Fruit fly (Drosophila melanogaster) whole organism, embryonic: ENCODE results near the gene Tsf2.
A peak's percentile ranks its signal among the peaks of the same experiment; 100 is the strongest.

Experiments used
- Ada2b ChIP-seq: fragments of 200-800 bp; sonication (Bioruptor generic); IDR thresholded peaks from 2 replicates; pipeline ENCODE4 v1.3.6; 2022; ENCODE audit warnings: missing biosample characterization, missing genetic modification characterization
- Asciz ChIP-seq: fragments of 200-800 bp; sonication (Bioruptor generic); optimal IDR thresholded peaks from 2 replicates; lab custom pipeline; 2017; ENCODE audit warnings: missing biosample characterization, mild to moderate bottlenecking, missing genetic modification characterization, missing genetic modification reagents
- B-H2 ChIP-seq: fragments of 200-800 bp; sonication (Bioruptor generic); optimal IDR thresholded peaks from 2 replicates; lab custom pipeline; 2018; ENCODE audit warnings: missing biosample characterization, mild to moderate bottlenecking, missing genetic modification characterization
- BtbVII ChIP-seq: fragments of 200-800 bp; sonication (Bioruptor generic); optimal IDR thresholded peaks from 3 replicates; lab custom pipeline; 2017; ENCODE audit warnings: missing biosample characterization, mild to moderate bottlenecking, missing genetic modification characterization
- CG10147 ChIP-seq: fragments of 200-800 bp; sonication (Bioruptor generic); optimal IDR thresholded peaks from 2 replicates; lab custom pipeline; 2019; ENCODE audit warnings: missing biosample characterization, mild to moderate bottlenecking, missing genetic modification characterization, moderate library complexity
- CG10267 ChIP-seq: fragments of 200-800 bp; sonication (Bioruptor generic); optimal IDR thresholded peaks from 2 replicates; lab custom pipeline; 2018; ENCODE audit warnings: missing biosample characterization, mild to moderate bottlenecking, missing genetic modification characterization, moderate library complexity
- CG10321 ChIP-seq: fragments of 200-800 bp; sonication (Bioruptor generic); IDR thresholded peaks from 2 replicates; pipeline ENCODE4 v1.3.6; 2022; ENCODE audit warnings: missing biosample characterization, missing genetic modification characterization
- CG12155 ChIP-seq: fragments of 200-800 bp; sonication (Bioruptor generic); optimal IDR thresholded peaks from 3 replicates; lab custom pipeline; 2016; ENCODE audit warnings: missing biosample characterization, missing genetic modification characterization
- CG12769 ChIP-seq: fragments of 200-800 bp; sonication (Bioruptor generic); optimal IDR thresholded peaks from 2 replicates; lab custom pipeline; 2019; ENCODE audit warnings: missing biosample characterization, mild to moderate bottlenecking, missing genetic modification characterization, moderate library complexity
- CG13424 ChIP-seq: fragments of 200-800 bp; sonication (Bioruptor generic); optimal IDR thresholded peaks from 2 replicates; lab custom pipeline; 2019; ENCODE audit warnings: missing biosample characterization, mild to moderate bottlenecking, missing genetic modification characterization, moderate library complexity
- CG14050 ChIP-seq: fragments of 200-800 bp; sonication (Bioruptor generic); IDR thresholded peaks from 3 replicates; pipeline ENCODE4 v1.3.6; 2022; ENCODE audit warnings: missing biosample characterization, missing genetic modification characterization
- CG15601 ChIP-seq: fragments of 200-800 bp; sonication (Bioruptor generic); optimal IDR thresholded peaks from 3 replicates; lab custom pipeline; 2019; ENCODE audit warnings: missing biosample characterization, mild to moderate bottlenecking, missing genetic modification characterization, moderate library complexity
- CG15696 ChIP-seq: fragments of 200-800 bp; sonication (Bioruptor generic); optimal IDR thresholded peaks from 2 replicates; lab custom pipeline; 2019; ENCODE audit warnings: missing biosample characterization, mild to moderate bottlenecking, missing genetic modification characterization, moderate library complexity
- CG17385 ChIP-seq: fragments of 200-800 bp; sonication (Bioruptor generic); optimal IDR thresholded peaks from 3 replicates; lab custom pipeline; 2018; ENCODE audit warnings: missing biosample characterization, mild to moderate bottlenecking, missing genetic modification characterization
- CG17829 ChIP-seq: fragments of 200-800 bp; optimal IDR thresholded peaks from 2 replicates; lab custom pipeline; 2019; ENCODE audit warnings: missing biosample characterization, mild to moderate bottlenecking, missing genetic modification characterization, moderate library complexity
- CG18619 ChIP-seq: fragments of 200-800 bp; sonication (Bioruptor generic); optimal IDR thresholded peaks from 3 replicates; lab custom pipeline; 2017; ENCODE audit warnings: missing biosample characterization, mild to moderate bottlenecking, missing genetic modification characterization
- CG2678 ChIP-seq: fragments of 200-800 bp; sonication (Bioruptor generic); optimal IDR thresholded peaks from 3 replicates; lab custom pipeline; 2019; ENCODE audit warnings: missing biosample characterization, mild to moderate bottlenecking, missing genetic modification characterization, moderate library complexity
- CG31388 ChIP-seq: fragments of 200-800 bp; sonication (Bioruptor generic); optimal IDR thresholded peaks from 2 replicates; lab custom pipeline; 2016; ENCODE audit warnings: missing biosample characterization, missing genetic modification characterization
- CG34376 ChIP-seq: fragments of 200-800 bp; sonication (Bioruptor generic); optimal IDR thresholded peaks from 2 replicates; lab custom pipeline; 2018; ENCODE audit warnings: missing biosample characterization, mild to moderate bottlenecking, missing genetic modification characterization
- CG4328 ChIP-seq: fragments of 200-800 bp; sonication (Bioruptor generic); optimal IDR thresholded peaks from 3 replicates; lab custom pipeline; 2017; ENCODE audit warnings: missing biosample characterization, missing genetic modification reagents, missing genetic modification characterization
- CG4617 ChIP-seq: fragments of 200-800 bp; sonication (Bioruptor generic); optimal IDR thresholded peaks from 3 replicates; lab custom pipeline; 2016; ENCODE audit warnings: missing biosample characterization, missing genetic modification characterization, borderline replicate concordance
- CG8290 ChIP-seq, 3 experiments: fragments of 200-800 bp; sonication (Bioruptor generic); optimal IDR thresholded peaks; 2 replicates each; lab custom pipeline; 2016 to 2019; ENCODE audit warnings: missing biosample characterization in 3 of 3, missing genetic modification characterization in 3 of 3, mild to moderate bottlenecking in 2 of 3, moderate library complexity in 1 of 3
- Camta ChIP-seq: fragments of 200-800 bp; sonication (Bioruptor generic); optimal IDR thresholded peaks from 2 replicates; lab custom pipeline; 2016; ENCODE audit warnings: missing biosample characterization, missing genetic modification characterization
- Dref ChIP-seq: fragments of 200-800 bp; sonication (Bioruptor generic); IDR thresholded peaks from 2 replicates; pipeline ENCODE4 v1.3.6; 2022; ENCODE audit warnings: missing biosample characterization, missing genetic modification characterization
- HLH3B ChIP-seq: fragments of 200-800 bp; sonication (Bioruptor generic); IDR thresholded peaks from 2 replicates; pipeline ENCODE4 v1.3.6; 2022; ENCODE audit warnings: missing biosample characterization, missing genetic modification characterization
- Hey ChIP-seq: fragments of 200-800 bp; sonication (Bioruptor generic); optimal IDR thresholded peaks from 3 replicates; lab custom pipeline; 2018; ENCODE audit warnings: missing biosample characterization, mild to moderate bottlenecking, missing genetic modification characterization
- MBD-R2 ChIP-seq: fragments of 200-800 bp; sonication (Bioruptor generic); IDR thresholded peaks from 2 replicates; pipeline ENCODE4 v1.3.6; 2022; ENCODE audit warnings: missing biosample characterization, missing genetic modification characterization
- MTF-1 ChIP-seq: fragments of 200-800 bp; sonication (Bioruptor generic); optimal IDR thresholded peaks from 2 replicates; lab custom pipeline; 2018; ENCODE audit warnings: missing biosample characterization, mild to moderate bottlenecking, missing genetic modification characterization, borderline replicate concordance
- NfI ChIP-seq: fragments of 200-800 bp; sonication (Bioruptor generic); optimal IDR thresholded peaks from 3 replicates; lab custom pipeline; 2018; ENCODE audit warnings: missing biosample characterization, mild to moderate bottlenecking, missing genetic modification characterization, moderate library complexity
- Side ChIP-seq: fragments of 200-800 bp; sonication (Bioruptor generic); optimal IDR thresholded peaks from 2 replicates; lab custom pipeline; 2016; ENCODE audit warnings: missing biosample characterization, missing genetic modification characterization
- Spps ChIP-seq: fragments of 200-800 bp; sonication (Bioruptor generic); optimal IDR thresholded peaks from 2 replicates; lab custom pipeline; 2018; ENCODE audit warnings: missing biosample characterization, mild to moderate bottlenecking, missing genetic modification characterization
- Sry-β ChIP-seq: fragments of 200-800 bp; sonication (Bioruptor generic); optimal IDR thresholded peaks from 2 replicates; lab custom pipeline; 2018; ENCODE audit warnings: missing biosample characterization, mild to moderate bottlenecking, missing genetic modification characterization, moderate library complexity
- Usf ChIP-seq: fragments of 200-800 bp; sonication (Bioruptor generic); optimal IDR thresholded peaks from 2 replicates; lab custom pipeline; 2017; ENCODE audit warnings: missing genotype, missing biosample characterization, missing genetic modification characterization
- YL-1 ChIP-seq: fragments of 200-800 bp; sonication (Bioruptor generic); optimal IDR thresholded peaks from 3 replicates; lab custom pipeline; 2017; ENCODE audit warnings: missing biosample characterization, mild to moderate bottlenecking, missing genetic modification characterization
- btn ChIP-seq: fragments of 200-800 bp; sonication (Bioruptor generic); optimal IDR thresholded peaks from 2 replicates; lab custom pipeline; 2016; ENCODE audit warnings: missing biosample characterization, missing genetic modification characterization
- chn ChIP-seq: fragments of 200-800 bp; sonication (Bioruptor generic); optimal IDR thresholded peaks from 2 replicates; lab custom pipeline; 2016; ENCODE audit warnings: missing biosample characterization, missing genetic modification characterization
- danr ChIP-seq: fragments of 200-800 bp; sonication (Bioruptor generic); IDR thresholded peaks from 2 replicates; pipeline ENCODE4 v1.3.6; 2022; ENCODE audit warnings: missing biosample characterization, missing genetic modification characterization
- fd102C ChIP-seq: fragments of 200-800 bp; sonication (Bioruptor generic); optimal IDR thresholded peaks from 2 replicates; lab custom pipeline; 2018; ENCODE audit warnings: missing biosample characterization, mild to moderate bottlenecking, missing genetic modification characterization, moderate library complexity
- fd96Cb ChIP-seq: fragments of 200-800 bp; sonication (Bioruptor generic); optimal IDR thresholded peaks from 2 replicates; lab custom pipeline; 2018; ENCODE audit warnings: missing biosample characterization, mild to moderate bottlenecking, missing genetic modification characterization, moderate library complexity
- nmo ChIP-seq: fragments of 200-800 bp; sonication (Bioruptor generic); optimal IDR thresholded peaks from 2 replicates; lab custom pipeline; 2018; ENCODE audit warnings: missing biosample characterization, mild to moderate bottlenecking, missing genetic modification characterization, moderate library complexity
- pzg ChIP-seq: fragments of 200-800 bp; sonication (Bioruptor generic); optimal IDR thresholded peaks from 3 replicates; lab custom pipeline; 2018; ENCODE audit warnings: missing biosample characterization, mild to moderate bottlenecking, missing genetic modification characterization, moderate library complexity
- schlank ChIP-seq: fragments of 200-800 bp; sonication (Bioruptor generic); optimal IDR thresholded peaks from 2 replicates; lab custom pipeline; 2018; ENCODE audit warnings: missing biosample characterization, mild to moderate bottlenecking, missing genetic modification characterization
- sens-2 ChIP-seq: fragments of 200-800 bp; sonication (Bioruptor generic); IDR thresholded peaks from 2 replicates; pipeline ENCODE4 v1.3.6; 2022; ENCODE audit warnings: missing biosample characterization, missing genetic modification characterization
- slbo ChIP-seq: fragments of 200-800 bp; sonication (Bioruptor generic); IDR thresholded peaks from 2 replicates; pipeline ENCODE4 v1.3.6; 2022; ENCODE audit warnings: missing biosample characterization, missing genetic modification characterization
- sqz ChIP-seq: fragments of 200-800 bp; sonication (Bioruptor generic); optimal IDR thresholded peaks from 3 replicates; lab custom pipeline; 2018; ENCODE audit warnings: missing biosample characterization, mild to moderate bottlenecking, missing genetic modification characterization
- tup ChIP-seq: fragments of 200-800 bp; sonication (Bioruptor generic); optimal IDR thresholded peaks from 2 replicates; lab custom pipeline; 2016; ENCODE audit warnings: missing biosample characterization, mild to moderate bottlenecking, missing genetic modification characterization, moderate library complexity
- unpg ChIP-seq: fragments of 200-800 bp; sonication (Bioruptor generic); optimal IDR thresholded peaks from 3 replicates; lab custom pipeline; 2018; ENCODE audit warnings: missing biosample characterization, mild to moderate bottlenecking, missing genetic modification characterization, moderate library complexity
- vvl ChIP-seq: fragments of 200-800 bp; sonication (Bioruptor generic); IDR thresholded peaks from 2 replicates; pipeline ENCODE4 v1.3.6; 2022; ENCODE audit warnings: missing biosample characterization, missing genetic modification characterization

Tsf2 gene

dm6 chr3L:12503865-12504650 is 29.5 kb downstream of the Tsf2 start, which contains the start of the genes CG10646 and vih (continued):
- TF ChIP-seq Asciz (no peak), unpg (peak; percentile 20), CG2678 (tag; lab: Kevin White, UChicago) (peak; percentile 57), MBD-R2 (peak; percentile 50), CG17385 (peak; percentile 29), chn (peak; percentile 25), CG10147 (peak; percentile 20), sens-2 (GFP tag; lab: Robert Waterston, UW) (no peak), YL-1 (peak; percentile 88), CG15696 (tag; lab: Kevin White, UChicago) (peak; percentile 9), schlank (tag; lab: Kevin White, UChicago) (no peak), HLH3B (0 out of 2 replicates have a peak, but pooled peaks have one; percentile 23), CG10267 (tag; lab: Kevin White, UChicago) (peak; percentile 91), MTF-1 (GFP tag; lab: Kevin White, UChicago) (no peak), CG12155 (peak; percentile 63), BtbVII (GFP tag; lab: Kevin White, UChicago) (peak; percentile 38), Side (GFP tag; lab: Kevin White, UChicago) (peak; percentile 33), CG13424 (tag; lab: Kevin White, UChicago) (peak; percentile 61), fd102C (no peak), nmo (GFP tag; lab: Kevin White, UChicago) (peak; percentile 63), CG10321 (no peak), CG12769 (no peak), Camta (GFP tag; lab: Kevin White, UChicago) (peak; percentile 29), CG14050 (GFP tag; lab: Robert Waterston, UW) (no peak), Sry-β (GFP tag; lab: Kevin White, UChicago) (peak; percentile 42), fd96Cb (tag; lab: Kevin White, UChicago) (peak; percentile 13), sqz (GFP tag; lab: Kevin White, UChicago) (peak; percentile 68), pzg (GFP tag; lab: Kevin White, UChicago) (peak; percentile 73), CG8290 (GFP tag; optimal IDR thresholded peaks at IDR 0.05; lab: Kevin White, UChicago) (peak; percentile 43), CG8290 (tag; optimal IDR thresholded peaks at IDR 0.05; lab: Kevin White, UChicago) (no peak), CG18619 (GFP tag; lab: Kevin White, UChicago) (peak; percentile 21), Dref (peak; percentile 60), CG4617 (peak; percentile 75), btn (no peak), NfI (GFP tag; lab: Kevin White, UChicago) (peak; percentile 60), CG15601 (tag; lab: Kevin White, UChicago) (peak; percentile 21), CG4328 (GFP tag; lab: Kevin White, UChicago) (peak; percentile 51), Hey (tag; lab: Kevin White, UChicago) (no peak), danr (no peak), CG31388 (GFP tag; lab: Kevin White, UChicago) (peak; percentile 29), Ada2b (GFP tag; lab: Robert Waterston, UW) (0 out of 2 replicates have a peak, but pooled peaks have one; percentile 18), vvl (GFP tag; lab: Robert Waterston, UW) (peak; percentile 9; the same call in 1 of the 2 replicates), tup (GFP tag; lab: Kevin White, UChicago) (peak; percentile 7), Usf (GFP tag; lab: Kevin White, UChicago) (no peak), Spps (peak; percentile 7), CG17829 (tag; lab: Kevin White, UChicago) (peak; percentile 70), slbo (GFP tag; lab: Robert Waterston, UW) (peak; percentile 60), CG34376 (GFP tag; lab: Kevin White, UChicago) (peak; percentile 5), B-H2 (GFP tag; lab: Kevin White, UChicago) (peak; percentile 39)
